Worm (Caenorhabditis elegans) whole organism, L2 larva: ENCODE results near the gene C18B10.6.

Experiments
- alr-1 ChIP-seq: fragments of 150-350 bp; optimal IDR thresholded peaks from 2 replicates; lab custom pipeline; 2014; ENCODE audit warnings: missing biosample characterization, missing genetic modification characterization
- ceh-82 ChIP-seq: fragments of 150-350 bp; optimal IDR thresholded peaks from 2 replicates; lab custom pipeline; 2014; ENCODE audit warnings: missing biosample characterization, missing genetic modification characterization
- nhr-11 ChIP-seq: fragments of 150-350 bp; optimal IDR thresholded peaks from 2 replicates; lab custom pipeline; 2014; ENCODE audit warnings: missing biosample characterization, missing genetic modification characterization
- nhr-129 ChIP-seq: fragments of 150-350 bp; optimal IDR thresholded peaks from 2 replicates; lab custom pipeline; 2014; ENCODE audit warnings: missing biosample characterization, missing genetic modification characterization
- nhr-237 ChIP-seq: fragments of 150-350 bp; optimal IDR thresholded peaks from 2 replicates; lab custom pipeline; 2014; ENCODE audit warnings: missing biosample characterization, missing genetic modification characterization
- zag-1 ChIP-seq: fragments of 150-350 bp; optimal IDR thresholded peaks from 2 replicates; lab custom pipeline; 2014; ENCODE audit warnings: missing biosample characterization, missing genetic modification characterization
- ztf-11 ChIP-seq: sonication (generic microtip); optimal IDR thresholded peaks from 2 replicates; lab custom pipeline; 2017; ENCODE audit warnings: missing biosample characterization, missing genetic modification characterization

ce11 chrV:7487518-7487917 is 6.7 kb upstream of the C18B10.6 start, which contains the start of gene srbc-7:
- TF ChIP-seq nhr-129 (tag; lab: Kevin White, UChicago), result no peak
- no peak for TF ChIP-seq ztf-11 (tag; lab: Kevin White, UChicago)
- TF ChIP-seq ceh-82 (tag; lab: Kevin White, UChicago), result no peak
- TF ChIP-seq nhr-237 (tag; lab: Kevin White, UChicago), result no peak
- TF ChIP-seq zag-1, result no peak
- TF ChIP-seq alr-1 (tag; lab: Kevin White, UChicago), result no peak
- TF ChIP-seq nhr-11, result no peak
